Fruit fly (Drosophila melanogaster): ENCODE results near the gene Unc-115a.

dm6 chr3R:9679746-9680145 lies 25.5 kb downstream of the Unc-115a start, which contains the start of gene nmdyn-D7:
- TF ChIP-seq esn (GFP tag; optimal IDR thresholded peaks at IDR 0.05) = peak; percentile 5
- TF ChIP-seq CG9139 (GFP tag; optimal IDR thresholded peaks at IDR 0.05) = no peak
- TF ChIP-seq CG10669 (GFP tag; optimal IDR thresholded peaks at IDR 0.05) = no peak
- no peak for TF ChIP-seq Lpt (GFP tag; optimal IDR thresholded peaks at IDR 0.05)
- TF ChIP-seq fd59A (GFP tag; optimal IDR thresholded peaks at IDR 0.05) = no peak

Data from whole organism, prepupa.